Worm (Caenorhabditis elegans) whole organism, young adult: ENCODE results near the gene T23F6.2.

Source experiments
- B0019.2 ChIP-seq: fragments of 200-800 bp; sonication (Bioruptor generic); conservative IDR thresholded peaks from 2 replicates; pipeline ENCODE4 v1.3.6; 2022; ENCODE audit warnings: missing genetic modification reagents, missing genetic modification characterization, missing compliant biosample characterization
- C06A6.2 ChIP-seq: fragments of 200-800 bp; sonication (Bioruptor generic); conservative IDR thresholded peaks from 2 replicates; pipeline ENCODE4 v1.3.6; 2022; ENCODE audit warnings: missing genetic modification characterization, missing compliant biosample characterization
- C17E4.6 ChIP-seq: fragments of 200-800 bp; sonication (Bioruptor generic); IDR thresholded peaks from 2 replicates; pipeline ENCODE4 v1.3.6; 2022; ENCODE audit warnings: missing genetic modification reagents, missing genetic modification characterization, missing compliant biosample characterization
- F10E7.11 ChIP-seq: sonication (generic microtip); optimal IDR thresholded peaks from 2 replicates; lab custom pipeline; 2017; ENCODE audit warnings: mild to moderate bottlenecking, missing genetic modification characterization, moderate library complexity, missing compliant biosample characterization
- F23B12.7 ChIP-seq: sonication (generic microtip); optimal IDR thresholded peaks from 2 replicates; lab custom pipeline; 2017; ENCODE audit warnings: missing genetic modification characterization, mild to moderate bottlenecking, missing compliant biosample characterization, antibody characterized with exemption, moderate library complexity; ENCODE audit not compliant: insufficient read depth
- F49E8.2 ChIP-seq: sonication (generic microtip); optimal IDR thresholded peaks from 3 replicates; lab custom pipeline; 2017; ENCODE audit warnings: missing genetic modification characterization, mild to moderate bottlenecking, missing compliant biosample characterization, antibody characterized with exemption, moderate library complexity; ENCODE audit not compliant: insufficient read depth
- F55B11.4 ChIP-seq: sonication (generic microtip); optimal IDR thresholded peaks from 2 replicates; lab custom pipeline; 2016; ENCODE audit warnings: missing compliant biosample characterization, missing genetic modification characterization, borderline replicate concordance; ENCODE audit not compliant: insufficient read depth
- Y53F4B.3 ChIP-seq: fragments of 200-800 bp; sonication (Bioruptor generic); IDR thresholded peaks from 2 replicates; pipeline ENCODE4 v1.3.6; 2022; ENCODE audit warnings: missing genetic modification reagents, missing genetic modification characterization, missing compliant biosample characterization
- Y67H2A.10 ChIP-seq: fragments of 200-800 bp; sonication (Bioruptor generic); conservative IDR thresholded peaks from 2 replicates; pipeline ENCODE4 v1.3.6; 2022; ENCODE audit warnings: missing genetic modification reagents, missing genetic modification characterization, missing compliant biosample characterization
- Y79H2A.3 ChIP-seq: fragments of 200-800 bp; sonication (Bioruptor generic); conservative IDR thresholded peaks from 2 replicates; pipeline ENCODE4 v1.3.6; 2022; ENCODE audit warnings: missing genetic modification reagents, missing genetic modification characterization, missing compliant biosample characterization
- ama-1 ChIP-seq, 3 experiments: fragments of 150-350 bp in 1 of 3; sonication (generic microtip) in 2 of 3; optimal IDR thresholded peaks; 2 replicates each; lab custom pipeline; 2014 to 2018; ENCODE audit warnings: missing biosample characterization in 2 of 3, missing genetic modification characterization in 2 of 3, missing genetic modification reagents in 2 of 3
- attf-5 ChIP-seq: fragments of 200-800 bp; sonication (Bioruptor generic); optimal IDR thresholded peaks from 2 replicates; lab custom pipeline; 2018; ENCODE audit warnings: mild to moderate bottlenecking, missing genetic modification characterization, missing compliant biosample characterization
- attf-6 ChIP-seq: fragments of 200-800 bp; sonication (Bioruptor generic); IDR thresholded peaks from 2 replicates; pipeline ENCODE4 v1.3.6; 2022; ENCODE audit warnings: missing genetic modification reagents, missing genetic modification characterization, missing compliant biosample characterization
- ccch-3 ChIP-seq: fragments of 200-800 bp; sonication (Bioruptor generic); optimal IDR thresholded peaks from 2 replicates; lab custom pipeline; 2018; ENCODE audit warnings: mild to moderate bottlenecking, missing genetic modification characterization, missing compliant biosample characterization
- cebp-1 ChIP-seq, 2 experiments: fragments of 200-800 bp in 1 of 2; sonication (Bioruptor generic) in 1 of 2; sonication (generic microtip) in 1 of 2; IDR thresholded peaks in 1 of 2; optimal IDR thresholded peaks in 1 of 2; 2 replicates each; pipeline versions ENCODE4 v1.3.6 to Lab custom; 2017 to 2022; ENCODE audit warnings: missing compliant biosample characterization in 2 of 2, missing genetic modification characterization in 2 of 2, mild to moderate bottlenecking in 1 of 2, missing genetic modification reagents in 1 of 2, moderate library complexity in 1 of 2
- ceh-40 ChIP-seq: fragments of 200-800 bp; sonication (Bioruptor generic); IDR thresholded peaks from 2 replicates; pipeline ENCODE4 v1.3.6; 2022; ENCODE audit warnings: missing genetic modification characterization, missing compliant biosample characterization
- ceh-79 ChIP-seq: sonication (generic microtip); optimal IDR thresholded peaks from 2 replicates; lab custom pipeline; 2017; ENCODE audit warnings: mild to moderate bottlenecking, missing genetic modification characterization, missing compliant biosample characterization
- die-1 ChIP-seq: sonication (generic microtip); optimal IDR thresholded peaks from 2 replicates; lab custom pipeline; 2016; ENCODE audit warnings: missing genotype, mild to moderate bottlenecking, missing genetic modification characterization, missing compliant biosample characterization
- egrh-3 ChIP-seq: fragments of 200-800 bp; sonication (Bioruptor generic); IDR thresholded peaks from 2 replicates; pipeline ENCODE4 v1.3.6; 2022; ENCODE audit warnings: missing genetic modification reagents, missing genetic modification characterization, missing compliant biosample characterization
- hrde-1 ChIP-seq: sonication (generic microtip); optimal IDR thresholded peaks from 2 replicates; lab custom pipeline; 2016; ENCODE audit warnings: missing genetic modification characterization, mild to moderate bottlenecking, missing compliant biosample characterization, moderate library complexity, missing genotype, missing genetic modification reagents, borderline replicate concordance
- mes-4 ChIP-seq: sonication (generic microtip); optimal IDR thresholded peaks from 2 replicates; lab custom pipeline; 2016; ENCODE audit warnings: missing genotype, missing genetic modification characterization, missing compliant biosample characterization
- mxl-1 ChIP-seq: sonication (generic microtip); optimal IDR thresholded peaks from 2 replicates; lab custom pipeline; 2016; ENCODE audit warnings: missing genetic modification characterization, missing compliant biosample characterization
- nfya-2 ChIP-seq: fragments of 200-800 bp; sonication (Bioruptor generic); IDR thresholded peaks from 2 replicates; pipeline ENCODE4 v1.3.6; 2022; ENCODE audit warnings: missing genetic modification reagents, missing genetic modification characterization, missing compliant biosample characterization
- nhr-179 ChIP-seq: sonication (generic microtip); optimal IDR thresholded peaks from 2 replicates; lab custom pipeline; 2016; ENCODE audit warnings: mild to moderate bottlenecking, missing genetic modification characterization, missing compliant biosample characterization
- nhr-80 ChIP-seq: sonication (generic microtip); optimal IDR thresholded peaks from 2 replicates; lab custom pipeline; 2016; ENCODE audit warnings: missing genetic modification characterization, missing compliant biosample characterization
- rcor-1 ChIP-seq: fragments of 200-800 bp; sonication (Bioruptor generic); IDR thresholded peaks from 2 replicates; pipeline ENCODE4 v1.3.6; 2022; ENCODE audit warnings: missing genetic modification reagents, missing genetic modification characterization, missing compliant biosample characterization
- sea-2 ChIP-seq: fragments of 200-800 bp; sonication (Bioruptor generic); IDR thresholded peaks from 2 replicates; pipeline ENCODE4 v1.3.6; 2022; ENCODE audit warnings: missing genetic modification characterization, missing compliant biosample characterization
- somi-1 ChIP-seq: fragments of 200-800 bp; sonication (Bioruptor generic); optimal IDR thresholded peaks from 2 replicates; lab custom pipeline; 2018; ENCODE audit warnings: mild to moderate bottlenecking, missing genetic modification characterization, missing compliant biosample characterization
- unc-62 ChIP-seq: fragments of 150-350 bp; optimal IDR thresholded peaks from 2 replicates; lab custom pipeline; 2014; ENCODE audit warnings: missing biosample characterization, missing genetic modification reagents, missing genetic modification characterization
- ztf-22 ChIP-seq: fragments of 200-800 bp; sonication (Bioruptor generic); optimal IDR thresholded peaks from 2 replicates; lab custom pipeline; 2018; ENCODE audit warnings: mild to moderate bottlenecking, missing genetic modification characterization, moderate library complexity, missing compliant biosample characterization
- ztf-25 ChIP-seq: fragments of 200-800 bp; sonication (Bioruptor generic); IDR thresholded peaks from 2 replicates; pipeline ENCODE4 v1.3.6; 2022; ENCODE audit warnings: missing genetic modification reagents, missing genetic modification characterization, missing compliant biosample characterization
- ztf-6 ChIP-seq: fragments of 200-800 bp; sonication (Bioruptor generic); IDR thresholded peaks from 2 replicates; pipeline ENCODE4 v1.3.6; 2022; ENCODE audit warnings: missing genetic modification reagents, missing genetic modification characterization, missing compliant biosample characterization

Gene T23F6.2

DNA sequence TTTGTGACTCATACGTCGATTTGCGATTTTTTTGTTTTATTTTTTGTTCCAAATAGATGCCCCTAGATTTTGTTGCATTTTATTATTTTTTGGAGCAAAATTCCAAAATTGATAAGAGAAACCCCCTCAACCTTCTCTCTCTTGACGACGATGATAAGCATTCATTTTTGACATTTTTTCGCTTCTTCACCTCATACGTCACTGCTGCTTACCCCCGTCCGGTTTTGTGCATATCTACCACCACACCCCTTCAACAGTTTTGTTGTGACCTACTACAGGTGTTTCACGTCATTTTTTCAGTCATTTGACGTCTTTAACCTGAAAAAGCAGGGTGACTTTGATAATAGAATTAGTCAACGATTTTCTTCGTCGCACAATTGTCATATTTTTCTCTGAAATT, 22.3 kb upstream of the T23F6.2 start:
- TF ChIP-seq C06A6.2 (GFP tag; lab: Robert Waterston, UW) (no peak), attf-6 (GFP tag; lab: Robert Waterston, UW) (no peak), Y67H2A.10 (no peak), egrh-3 (GFP tag; lab: Robert Waterston, UW) (no peak), nhr-80 (tag; lab: Kevin White, UChicago) (peak; percentile 84), nfya-2 (GFP tag; lab: Robert Waterston, UW) (no peak), C17E4.6 (GFP tag; lab: Robert Waterston, UW) (no peak), sea-2 (GFP tag; lab: Robert Waterston, UW) (no peak), ceh-40 (no peak), cebp-1 (GFP tag; IDR thresholded peaks at IDR 0.05; lab: Robert Waterston, UW) (no peak), cebp-1 (tag; optimal IDR thresholded peaks at IDR 0.05; lab: Kevin White, UChicago) (peak; percentile 3), mes-4 (tag; lab: Kevin White, UChicago) (no peak), B0019.2 (GFP tag; lab: Robert Waterston, UW) (no peak), ztf-25 (GFP tag; lab: Robert Waterston, UW) (no peak), die-1 (no peak), nhr-179 (no peak), ceh-79 (tag; lab: Kevin White, UChicago) (no peak), hrde-1 (tag; lab: Kevin White, UChicago) (no peak)

DNA sequence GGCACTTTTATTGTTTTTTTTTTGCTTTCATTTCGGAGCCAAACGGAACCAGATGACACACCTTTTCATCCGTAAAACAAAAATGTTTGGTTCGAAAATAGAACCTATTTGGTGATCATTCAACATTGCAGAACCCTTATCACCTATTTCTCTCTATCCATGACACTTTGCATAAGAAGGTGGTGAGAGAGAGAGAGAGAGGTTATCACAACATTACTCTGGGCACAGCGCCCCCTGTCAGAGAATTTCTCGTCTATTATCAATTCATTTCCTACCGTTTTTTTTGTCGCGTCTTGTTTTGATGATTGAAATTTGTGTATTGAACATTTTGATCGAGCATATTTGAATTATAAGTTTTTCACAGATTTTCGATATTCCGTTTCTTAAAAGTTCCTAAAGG, 21.0 kb upstream of the T23F6.2 start:
- TF ChIP-seq egrh-3 (GFP tag; lab: Robert Waterston, UW) (no peak), nhr-80 (tag; lab: Kevin White, UChicago) (peak; percentile 87)
- TF ChIP-seq, all 124 proteins: peak for 1

DNA sequence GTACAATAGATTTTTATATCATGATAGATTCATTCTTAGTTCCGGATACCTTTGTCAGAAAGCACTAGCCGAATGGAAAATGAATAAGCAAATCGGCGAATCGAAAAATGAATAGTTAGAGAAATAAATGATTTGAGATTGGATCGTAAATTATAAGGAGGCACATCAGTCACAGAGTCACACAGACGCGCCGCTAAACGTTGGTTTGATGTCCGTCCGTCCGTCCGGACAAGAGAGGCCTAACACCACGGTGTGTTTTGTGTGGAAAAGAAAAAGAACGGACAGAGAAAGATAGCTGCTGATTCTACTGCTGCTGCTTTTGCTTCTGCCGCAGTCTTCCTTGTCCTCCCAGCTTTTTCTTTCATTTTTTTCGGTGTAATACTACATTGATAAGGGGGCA, 20.2 kb upstream of the T23F6.2 start:
- TF ChIP-seq attf-5 (GFP tag; lab: Kevin White, UChicago) (no peak), nhr-80 (tag; lab: Kevin White, UChicago) (peak; percentile 0), F23B12.7 (tag; lab: Kevin White, UChicago) (no peak)

DNA sequence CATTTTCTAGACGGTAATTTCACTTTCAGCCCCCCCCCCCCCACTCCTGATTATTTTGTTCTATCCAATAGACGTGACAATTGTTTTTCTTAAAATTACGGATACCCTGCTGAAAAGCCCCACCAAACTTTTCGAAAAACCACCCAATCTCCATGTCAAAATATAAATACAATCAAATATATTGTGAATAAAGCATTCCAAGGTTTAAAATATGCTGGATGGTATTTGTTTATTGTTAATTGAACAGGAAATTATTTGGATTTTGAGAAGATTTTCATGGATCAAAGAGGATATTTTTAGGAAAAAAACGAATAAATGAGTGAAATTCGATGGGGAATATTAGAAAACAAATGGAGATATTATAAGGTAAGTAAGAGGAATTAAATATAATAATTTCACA, 17.3 kb upstream of the T23F6.2 start, which contains the start of gene C27D8.4:
Gene C27D8.4, plus strand, starts transcription at position 301 of the 400 bp plus-strand sequence.
- TF ChIP-seq F55B11.4 (tag; lab: Kevin White, UChicago) (no peak), ceh-79 (tag; lab: Kevin White, UChicago) (no peak), F49E8.2 (no peak), nfya-2 (GFP tag; lab: Robert Waterston, UW) (no peak), ztf-22 (GFP tag; lab: Kevin White, UChicago) (no peak), ama-1 (optimal IDR thresholded peaks at IDR 0.05; lab: Kevin White, UChicago) (no peak), ama-1 (GFP tag; optimal IDR thresholded peaks at IDR 0.05; lab: Kevin White, UChicago) (no peak), ccch-3 (GFP tag; lab: Kevin White, UChicago) (no peak), unc-62 (GFP tag; lab: Kevin White, UChicago) (no peak), mxl-1 (tag; lab: Kevin White, UChicago) (no peak), ztf-25 (GFP tag; lab: Robert Waterston, UW) (no peak), F10E7.11 (tag; lab: Kevin White, UChicago) (no peak), egrh-3 (GFP tag; lab: Robert Waterston, UW) (no peak), ztf-6 (GFP tag; lab: Robert Waterston, UW) (no peak), rcor-1 (GFP tag; lab: Robert Waterston, UW) (no peak), somi-1 (GFP tag; lab: Kevin White, UChicago) (no peak), Y53F4B.3 (no peak), Y79H2A.3 (GFP tag; lab: Robert Waterston, UW) (no peak)
